Worm (Caenorhabditis elegans) whole organism, mixed stage, embryonic: ENCODE measurements around the gene cdk-1.

ENCODE experiments used
- M03D4.4 ChIP-seq: sonication (generic microtip); optimal IDR thresholded peaks from 2 replicates; lab custom pipeline; 2017; ENCODE audit warnings: mild to moderate bottlenecking, missing genetic modification characterization, missing compliant biosample characterization
- blmp-1 ChIP-seq: fragments of 150-350 bp; optimal IDR thresholded peaks from 2 replicates; lab custom pipeline; 2014; ENCODE audit warnings: missing biosample characterization, missing genetic modification characterization
- ceh-39 ChIP-seq: fragments of 150-350 bp; optimal IDR thresholded peaks from 2 replicates; lab custom pipeline; 2014; ENCODE audit warnings: missing biosample characterization, missing genetic modification characterization
- ceh-43 ChIP-seq: fragments of 200-800 bp; sonication (Bioruptor generic); optimal IDR thresholded peaks from 2 replicates; lab custom pipeline; 2018; ENCODE audit warnings: mild to moderate bottlenecking, missing genetic modification characterization, moderate library complexity, missing compliant biosample characterization
- ceh-83 ChIP-seq: fragments of 200-800 bp; sonication (Bioruptor generic); optimal IDR thresholded peaks from 2 replicates; lab custom pipeline; 2018; ENCODE audit warnings: mild to moderate bottlenecking, missing genetic modification characterization, missing compliant biosample characterization
- ces-1 ChIP-seq: fragments of 150-350 bp; optimal IDR thresholded peaks from 2 replicates; lab custom pipeline; 2014; ENCODE audit warnings: missing biosample characterization, missing genetic modification reagents, missing genetic modification characterization
- cnd-1 ChIP-seq: fragments of 200-800 bp; sonication (Bioruptor generic); optimal IDR thresholded peaks from 2 replicates; lab custom pipeline; 2018; ENCODE audit warnings: mild to moderate bottlenecking, missing genetic modification characterization, missing compliant biosample characterization
- drap-1 ChIP-seq: fragments of 200-800 bp; sonication (Bioruptor generic); optimal IDR thresholded peaks from 3 replicates; lab custom pipeline; 2018; ENCODE audit warnings: mild to moderate bottlenecking, missing genetic modification characterization, missing compliant biosample characterization
- elt-1 ChIP-seq: sonication (generic microtip); optimal IDR thresholded peaks from 2 replicates; lab custom pipeline; 2017; ENCODE audit warnings: missing genetic modification characterization, mild to moderate bottlenecking, missing compliant biosample characterization, antibody characterized with exemption, moderate library complexity, borderline replicate concordance; ENCODE audit not compliant: insufficient read depth
- elt-3 ChIP-seq: fragments of 150-350 bp; optimal IDR thresholded peaks from 2 replicates; lab custom pipeline; 2014; ENCODE audit warnings: missing biosample characterization, missing genetic modification characterization
- flh-1 ChIP-seq: fragments of 200-800 bp; sonication (Bioruptor generic); optimal IDR thresholded peaks from 2 replicates; lab custom pipeline; 2018; ENCODE audit warnings: mild to moderate bottlenecking, missing genetic modification characterization, moderate library complexity, missing compliant biosample characterization
- ham-2 ChIP-seq: fragments of 200-800 bp; sonication (Bioruptor generic); optimal IDR thresholded peaks from 2 replicates; lab custom pipeline; 2018; ENCODE audit warnings: mild to moderate bottlenecking, missing genetic modification characterization, missing compliant biosample characterization
- hlh-1 ChIP-seq: fragments of 150-350 bp; optimal IDR thresholded peaks from 2 replicates; lab custom pipeline; 2014; ENCODE audit warnings: missing biosample characterization, missing genetic modification reagents, missing genetic modification characterization
- lin-13 ChIP-seq: fragments of 150-350 bp; optimal IDR thresholded peaks from 2 replicates; lab custom pipeline; 2014; ENCODE audit warnings: missing biosample characterization, missing genetic modification characterization
- lsy-2 ChIP-seq: fragments of 150-350 bp; optimal IDR thresholded peaks from 2 replicates; lab custom pipeline; 2014; ENCODE audit warnings: missing biosample characterization, missing genetic modification characterization
- mab-5 ChIP-seq: fragments of 150-350 bp; optimal IDR thresholded peaks from 2 replicates; lab custom pipeline; 2014; ENCODE audit warnings: missing biosample characterization, missing genetic modification characterization
- mep-1 ChIP-seq: fragments of 150-350 bp; optimal IDR thresholded peaks from 2 replicates; lab custom pipeline; 2017; ENCODE audit warnings: missing biosample characterization, missing genetic modification reagents, missing genetic modification characterization, inconsistent platforms
- mls-2 ChIP-seq: sonication (generic microtip); optimal IDR thresholded peaks from 2 replicates; lab custom pipeline; 2016; ENCODE audit warnings: mild to moderate bottlenecking, missing genetic modification characterization, moderate library complexity, missing compliant biosample characterization
- nhr-12 ChIP-seq: fragments of 150-350 bp; optimal IDR thresholded peaks from 2 replicates; lab custom pipeline; 2014; ENCODE audit warnings: missing biosample characterization, missing genetic modification characterization
- nhr-237 ChIP-seq: fragments of 150-350 bp; optimal IDR thresholded peaks from 2 replicates; lab custom pipeline; 2014; ENCODE audit warnings: missing biosample characterization, missing genetic modification characterization
- nhr-28 ChIP-seq: fragments of 150-350 bp; optimal IDR thresholded peaks from 2 replicates; lab custom pipeline; 2014; ENCODE audit warnings: missing biosample characterization, missing genetic modification characterization
- nhr-76 ChIP-seq: sonication (generic microtip); optimal IDR thresholded peaks from 2 replicates; lab custom pipeline; 2017; ENCODE audit warnings: missing biosample characterization, missing genetic modification characterization
- pha-4 ChIP-seq: fragments of 150-350 bp; optimal IDR thresholded peaks from 2 replicates; lab custom pipeline; 2018; ENCODE audit warnings: missing biosample characterization, missing genetic modification reagents, missing genetic modification characterization
- sem-2 ChIP-seq: fragments of 200-800 bp; sonication (Bioruptor generic); optimal IDR thresholded peaks from 2 replicates; lab custom pipeline; 2018; ENCODE audit warnings: mild to moderate bottlenecking, missing genetic modification characterization, missing compliant biosample characterization
- snpc-4 ChIP-seq: fragments of 150-350 bp; optimal IDR thresholded peaks from 2 replicates; lab custom pipeline; 2014; ENCODE audit warnings: missing biosample characterization, missing genetic modification characterization
- sptf-1 ChIP-seq: sonication (generic microtip); optimal IDR thresholded peaks from 2 replicates; lab custom pipeline; 2017; ENCODE audit warnings: mild to moderate bottlenecking, missing genetic modification characterization, moderate library complexity, missing compliant biosample characterization
- tbx-8 ChIP-seq: fragments of 200-800 bp; sonication (Bioruptor generic); optimal IDR thresholded peaks from 2 replicates; lab custom pipeline; 2018; ENCODE audit warnings: mild to moderate bottlenecking, missing genetic modification characterization, moderate library complexity, missing compliant biosample characterization
- unc-120 ChIP-seq: sonication (generic microtip); optimal IDR thresholded peaks from 2 replicates; lab custom pipeline; 2017; ENCODE audit warnings: missing genetic modification characterization, missing compliant biosample characterization; ENCODE audit not compliant: poor library complexity, severe bottlenecking
- unc-62 ChIP-seq: fragments of 150-350 bp; optimal IDR thresholded peaks from 2 replicates; lab custom pipeline; 2014; ENCODE audit warnings: missing biosample characterization, missing genetic modification reagents, missing genetic modification characterization
- zip-8 ChIP-seq: fragments of 150-350 bp; optimal IDR thresholded peaks from 2 replicates; lab custom pipeline; 2014; ENCODE audit warnings: missing biosample characterization, missing genetic modification characterization
- ztf-11 ChIP-seq: fragments of 150-350 bp; optimal IDR thresholded peaks from 2 replicates; lab custom pipeline; 2014; ENCODE audit warnings: missing biosample characterization, missing genetic modification characterization

Gene cdk-1

DNA sequence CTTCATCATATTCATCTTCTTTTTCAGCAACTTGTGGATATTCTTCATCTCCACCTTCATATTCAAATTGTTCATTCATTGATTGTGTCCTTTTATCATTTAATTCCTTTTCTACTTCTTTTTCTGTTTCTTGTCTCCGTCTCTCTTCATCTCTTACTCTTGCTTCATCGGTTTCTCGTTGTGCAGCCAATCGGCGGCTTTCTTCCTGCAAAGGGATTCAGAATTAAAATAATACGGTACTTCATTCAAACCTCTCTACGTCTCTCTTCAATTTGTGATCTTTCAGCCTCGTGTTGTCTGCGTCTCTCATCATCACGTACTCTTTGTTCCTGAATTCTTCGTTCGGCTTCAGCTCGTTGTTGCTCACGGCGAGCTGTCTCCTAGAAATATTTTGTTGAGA is 6.6 kb upstream of the cdk-1 start:
- TF ChIP-seq snpc-4 (no peak), lsy-2 (peak; percentile 41)

- TF ChIP-seq ceh-39 (tag; lab: Kevin White, UChicago) (no peak), unc-62 (GFP tag; lab: Kevin White, UChicago) (peak; percentile 69), hlh-1 (tag; lab: Kevin White, UChicago) (peak; percentile 95), sptf-1 (tag; lab: Kevin White, UChicago) (no peak), unc-120 (tag; lab: Kevin White, UChicago) (peak; percentile 27)
These were observed 5.3 kb upstream of the cdk-1 start for ce11 chrIII:9741985-9742384.

- TF ChIP-seq ceh-83 = no peak
- TF ChIP-seq sptf-1 (tag; lab: Kevin White, UChicago) = no peak
- TF ChIP-seq zip-8 (tag; lab: Kevin White, UChicago) = no peak
- no peak for TF ChIP-seq M03D4.4
- TF ChIP-seq pha-4 = no peak
- no peak for TF ChIP-seq lin-13 (tag; lab: Kevin White, UChicago)
- no peak for TF ChIP-seq ham-2 (GFP tag; lab: Kevin White, UChicago)
- no peak for TF ChIP-seq mep-1 (tag; lab: Kevin White, UChicago)
- no peak for TF ChIP-seq nhr-237 (tag; lab: Kevin White, UChicago)
- no peak for TF ChIP-seq nhr-12
- no peak for TF ChIP-seq cnd-1
- TF ChIP-seq elt-3 (tag; lab: Kevin White, UChicago) = no peak
- TF ChIP-seq ces-1 (GFP tag; lab: Kevin White, UChicago) = no peak
- TF ChIP-seq unc-120 (tag; lab: Kevin White, UChicago) = no peak
- TF ChIP-seq mls-2 (tag; lab: Kevin White, UChicago) = no peak
- no peak for TF ChIP-seq ceh-39 (tag; lab: Kevin White, UChicago)
- TF ChIP-seq flh-1 (GFP tag; lab: Kevin White, UChicago) = no peak
These were observed 4.0 kb upstream of the cdk-1 start, which contains the start of gene T05G5.1 for ce11 chrIII:9743239-9743638. T05G5.1 (minus strand) TSS chrIII:9743339.

DNA sequence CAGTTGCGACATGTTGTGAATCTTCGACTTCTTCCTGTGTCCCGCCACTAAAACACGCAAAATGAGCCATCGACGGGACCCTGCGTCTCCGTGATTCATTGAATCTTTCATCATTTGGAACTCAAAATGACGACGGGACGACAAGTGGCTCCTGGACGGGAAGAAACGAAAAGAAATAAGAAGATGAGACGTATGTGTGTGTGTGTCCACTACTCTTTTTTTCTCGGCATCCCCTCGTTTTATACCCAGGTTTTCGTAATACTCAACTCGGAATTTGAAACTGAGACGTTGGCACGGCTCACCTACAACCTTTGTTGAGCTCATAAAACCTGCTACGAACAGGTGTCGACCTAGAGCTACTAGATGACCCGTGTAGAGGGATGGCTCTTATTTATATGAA is 2.7 kb upstream of the cdk-1 start:
- peak; percentile 67 for TF ChIP-seq unc-120 (tag; lab: Kevin White, UChicago)
- no peak for TF ChIP-seq tbx-8 (GFP tag; lab: Kevin White, UChicago)
- no peak for TF ChIP-seq mab-5 (tag; lab: Kevin White, UChicago)
- TF ChIP-seq unc-62 (GFP tag; lab: Kevin White, UChicago) = peak; percentile 68
- TF ChIP-seq hlh-1 (tag; lab: Kevin White, UChicago) = peak; percentile 51
- TF ChIP-seq, all 35 proteins: peak for 3

DNA sequence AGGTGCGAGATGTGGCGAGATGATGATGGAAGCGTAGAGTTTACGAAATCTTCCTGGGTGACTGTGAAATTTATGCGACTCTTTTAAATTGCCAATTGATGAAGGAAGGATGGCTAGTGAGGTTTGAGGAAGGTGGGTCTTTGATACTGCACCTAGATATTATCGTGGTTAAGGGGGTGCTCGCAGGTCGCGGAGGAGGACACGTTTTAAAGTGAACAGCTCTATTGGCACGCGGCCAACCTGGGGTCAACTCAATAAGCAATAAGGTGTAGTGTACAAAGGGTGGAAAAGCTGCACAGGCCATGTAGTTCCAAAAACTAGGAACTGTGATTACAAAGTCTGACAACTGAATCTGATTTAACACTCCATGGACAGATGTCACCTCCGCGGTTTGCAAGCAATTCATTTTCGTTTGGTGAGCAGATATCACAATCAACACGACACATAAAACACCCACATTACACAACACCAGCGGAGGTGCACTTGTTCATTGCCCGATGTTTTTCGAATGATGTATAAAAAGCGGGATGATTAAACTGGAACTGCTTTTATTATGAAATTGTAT is 1.9 kb upstream of the cdk-1 start:
- TF ChIP-seq unc-62 (GFP tag; lab: Kevin White, UChicago) = peak; percentile 20
- no peak for TF ChIP-seq sem-2

- TF ChIP-seq nhr-28 (tag; lab: Kevin White, UChicago) (no peak), lin-13 (tag; lab: Kevin White, UChicago) (no peak), drap-1 (GFP tag; lab: Kevin White, UChicago) (no peak), elt-3 (tag; lab: Kevin White, UChicago) (no peak), blmp-1 (tag; lab: Kevin White, UChicago) (no peak), nhr-76 (tag; lab: Kevin White, UChicago) (no peak), snpc-4 (no peak), elt-1 (tag; lab: Kevin White, UChicago) (no peak), ceh-39 (tag; lab: Kevin White, UChicago) (no peak), nhr-12 (no peak), mep-1 (tag; lab: Kevin White, UChicago) (no peak), ztf-11 (tag; lab: Kevin White, UChicago) (no peak), hlh-1 (tag; lab: Kevin White, UChicago) (no peak), ceh-43 (GFP tag; lab: Kevin White, UChicago) (no peak)
These were observed 607 bp upstream of the cdk-1 start for ce11 chrIII:9746665-9747064.
